Worm (Caenorhabditis elegans): Measurements from ENCODE around the gene acs-17.

Gene acs-17

ce11 chrX:5948769-5949168, 4.5 kb upstream of the acs-17 start, which contains the start of gene mig-23:
Gene mig-23, minus strand, starts transcription at chrX:5948869.
- TF ChIP-seq spr-3 (GFP tag; optimal IDR thresholded peaks at IDR 0.05) (no peak), php-3 (GFP tag; IDR thresholded peaks at IDR 0.05) (no peak), dmd-8 (GFP tag; IDR thresholded peaks at IDR 0.05) (no peak), nhr-25 (tag; optimal IDR thresholded peaks at IDR 0.05; ENCODE audit: borderline replicate concordance, insufficient read depth) (no peak), hlh-11 (tag; optimal IDR thresholded peaks at IDR 0.05) (no peak), R02D3.7 (tag; optimal IDR thresholded peaks at IDR 0.05) (no peak)

- no peak for TF ChIP-seq nhr-102 (tag; optimal IDR thresholded peaks at IDR 0.05)
- no peak for TF ChIP-seq nhr-111 (GFP tag; optimal IDR thresholded peaks at IDR 0.05)
- no peak for TF ChIP-seq ZK337.2 (GFP tag; IDR thresholded peaks at IDR 0.05)
- TF ChIP-seq lsy-2 (tag; optimal IDR thresholded peaks at IDR 0.05) = peak in 1 of 2 experiments; percentile 11
- TF ChIP-seq nhr-11 (tag; optimal IDR thresholded peaks at IDR 0.05) = peak; percentile 37
- TF ChIP-seq hlh-30 (tag; optimal IDR thresholded peaks at IDR 0.05; ENCODE audit: insufficient read depth) = peak; percentile 31
- peak; percentile 72 for TF ChIP-seq hlh-11 (tag; optimal IDR thresholded peaks at IDR 0.05)
- peak; percentile 9 for TF ChIP-seq nhr-28 (tag; optimal IDR thresholded peaks at IDR 0.05)
- TF ChIP-seq aha-1 (tag) = peak; percentile 88
- TF ChIP-seq dmd-6 (GFP tag; IDR thresholded peaks at IDR 0.05) = 0 out of 2 replicates have a peak, but pooled peaks have one; percentile 8
- TF ChIP-seq fos-1 (tag; optimal IDR thresholded peaks at IDR 0.05) = no peak
- peak in 1 of 2 experiments; percentile 78 for TF ChIP-seq daf-16 (GFP tag; optimal IDR thresholded peaks at IDR 0.05)
- TF ChIP-seq daf-16 (tag; optimal IDR thresholded peaks at IDR 0.05) = no peak
- TF ChIP-seq madf-5 (GFP tag; IDR thresholded peaks at IDR 0.05) = no peak
These were observed 402 bp downstream of the acs-17 start for ce11 chrX:5943908-5944307.

- TF ChIP-seq saeg-2 (GFP tag; IDR thresholded peaks at IDR 0.05) = no peak
- 0 out of 2 replicates have a peak, but pooled peaks have one; percentile 29 for TF ChIP-seq tra-1 (GFP tag; IDR thresholded peaks at IDR 0.05)
- no peak for TF ChIP-seq vab-7 (GFP tag; IDR thresholded peaks at IDR 0.05)
- TF ChIP-seq F26F4.8 (GFP tag; conservative IDR thresholded peaks at IDR 0.05) = no peak
- TF ChIP-seq mep-1 (tag; optimal IDR thresholded peaks at IDR 0.05) = peak; percentile 38
- TF ChIP-seq aha-1 (tag) = peak; percentile 29
- no peak for TF ChIP-seq Y105C5A.15 (GFP tag; IDR thresholded peaks at IDR 0.05)
- TF ChIP-seq zfp-3 (GFP tag; conservative IDR thresholded peaks at IDR 0.05) = no peak
- TF ChIP-seq zip-11 (GFP tag; IDR thresholded peaks at IDR 0.05) = no peak
- TF ChIP-seq mdt-29 (GFP tag; IDR thresholded peaks at IDR 0.05) = no peak
- no peak for TF ChIP-seq gei-8 (GFP tag; optimal IDR thresholded peaks at IDR 0.05)
- TF ChIP-seq ceh-44 (GFP tag; IDR thresholded peaks at IDR 0.05) = no peak
- TF ChIP-seq unc-62 (GFP tag; optimal IDR thresholded peaks at IDR 0.05 in 1 of 2) = peak in 1 of 2 experiments; percentile 95
- no peak for TF ChIP-seq unc-62 (tag; optimal IDR thresholded peaks at IDR 0.05)
- TF ChIP-seq hif-1 (tag; optimal IDR thresholded peaks at IDR 0.05) = peak in 1 of 2 experiments; percentile 14
- no peak for TF ChIP-seq nhr-6 (tag; optimal IDR thresholded peaks at IDR 0.05)
- no peak for TF ChIP-seq fkh-10 (GFP tag; optimal IDR thresholded peaks at IDR 0.05)
- TF ChIP-seq nhr-11 (tag; optimal IDR thresholded peaks at IDR 0.05) = peak; percentile 86
- no peak for TF ChIP-seq nhr-102 (tag; optimal IDR thresholded peaks at IDR 0.05)
- no peak for TF ChIP-seq ceh-20 (GFP tag; IDR thresholded peaks at IDR 0.05)
- no peak for TF ChIP-seq lim-7 (GFP tag; IDR thresholded peaks at IDR 0.05)
- TF ChIP-seq dmd-8 (GFP tag; IDR thresholded peaks at IDR 0.05) = no peak
- TF ChIP-seq dve-1 (tag; optimal IDR thresholded peaks at IDR 0.05; ENCODE audit: insufficient read depth) = peak; percentile 50
- no peak for TF ChIP-seq unc-130 (GFP tag; optimal IDR thresholded peaks at IDR 0.05)
- TF ChIP-seq Y75B8A.6 (GFP tag; IDR thresholded peaks at IDR 0.05) = no peak
- TF ChIP-seq attf-4 (tag; optimal IDR thresholded peaks at IDR 0.05) = no peak
- no peak for TF ChIP-seq cey-2 (tag; optimal IDR thresholded peaks at IDR 0.05; ENCODE audit: borderline replicate concordance, insufficient read depth)
- no peak for TF ChIP-seq Y48G9A.11 (GFP tag; IDR thresholded peaks at IDR 0.05)
- TF ChIP-seq nhr-237 (tag; optimal IDR thresholded peaks at IDR 0.05) = no peak
- no peak for TF ChIP-seq lin-15B (tag; optimal IDR thresholded peaks at IDR 0.05)
- peak; percentile 86 for TF ChIP-seq mxl-3 (GFP tag; optimal IDR thresholded peaks at IDR 0.05)
- no peak for TF ChIP-seq duxl-1 (tag; optimal IDR thresholded peaks at IDR 0.05; ENCODE audit: poor library complexity)
- no peak for TF ChIP-seq madf-5 (GFP tag; IDR thresholded peaks at IDR 0.05)
- no peak for TF ChIP-seq ces-1 (GFP tag; optimal IDR thresholded peaks at IDR 0.05)
These were observed 2.1 kb downstream of the acs-17 start for ce11 chrX:5942171-5942570.

Data from whole organism, L4 larva.